Worm (Caenorhabditis elegans): Measurements from ENCODE around the gene F21H7.5.

DNA sequence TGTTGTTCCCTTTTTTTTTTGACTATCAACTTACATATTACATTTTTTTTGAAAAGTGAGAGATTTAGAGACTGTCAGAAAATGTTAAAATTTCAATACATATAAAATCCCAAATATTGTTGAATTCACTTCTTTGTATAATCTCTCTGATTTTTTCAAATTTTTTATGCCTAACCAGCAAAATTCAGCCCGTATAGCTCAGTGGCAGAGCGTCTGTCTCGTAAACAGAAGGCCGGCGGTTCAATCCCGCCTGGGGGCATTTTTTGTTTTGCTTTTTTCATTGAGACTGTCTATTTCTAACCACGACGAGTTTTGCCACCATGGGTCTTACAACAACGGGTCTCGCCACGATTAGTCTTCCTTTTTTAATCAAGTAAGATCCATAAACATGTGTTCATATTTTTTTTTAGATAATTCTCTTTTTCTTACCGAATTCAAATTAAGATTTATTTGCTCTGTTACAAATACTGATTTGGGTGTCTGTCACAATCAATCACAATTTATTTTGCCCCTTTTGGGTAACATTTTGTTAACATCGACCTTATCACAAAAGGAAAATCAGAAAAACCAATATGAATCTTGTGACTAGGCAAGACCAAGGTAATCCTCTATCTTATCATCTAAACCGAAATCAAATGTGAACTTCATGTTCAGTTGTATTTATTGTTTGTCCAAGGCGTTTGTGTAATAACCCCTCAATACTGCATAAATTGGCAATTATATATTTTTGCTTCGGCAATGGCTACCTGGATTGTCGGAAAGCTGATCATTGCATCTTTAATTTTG lies 18.2 kb upstream of the F21H7.5 start, which contains the start of gene glc-1:
- TF ChIP-seq lin-39 (tag; optimal IDR thresholded peaks at IDR 0.05): no peak
- no peak for TF ChIP-seq nhr-11 (tag; optimal IDR thresholded peaks at IDR 0.05)
- no peak for TF ChIP-seq mbf-1 (tag; optimal IDR thresholded peaks at IDR 0.05)

Data from whole organism, L2 larva.